Fruit fly (Drosophila melanogaster): ENCODE results near the gene ctrip.
A peak's percentile ranks its signal among the peaks of the same experiment; 100 is the strongest.

The ctrip gene

dm6 chr3R:4811936-4812534, at the start of gene ctrip, which contains the start of gene Hus1-like:
Gene ctrip (minus strand): TSS chr3R:4812096.
Gene Hus1-like (minus strand): TSS chr3R:4812096.
- TF ChIP-seq CG16813 (GFP tag; IDR thresholded peaks at IDR 0.05; ENCODE audit: partially characterized antibody) = peak; percentile 57; the same call in 2 of the 3 replicates
- peak; percentile 46 for TF ChIP-seq CG9932 (GFP tag; IDR thresholded peaks at IDR 0.05)
- peak; percentile 47; the same call in 1 of the 2 replicates for TF ChIP-seq CG6272 (GFP tag; IDR thresholded peaks at IDR 0.05)
- TF ChIP-seq chm (GFP tag; IDR thresholded peaks at IDR 0.05) = peak; percentile 66
- TF ChIP-seq ac (GFP tag; optimal IDR thresholded peaks at IDR 0.05) = peak; percentile 13
- no peak for TF ChIP-seq CG15601 (tag; optimal IDR thresholded peaks at IDR 0.05)
- TF ChIP-seq Lhr (GFP tag; optimal IDR thresholded peaks at IDR 0.05) = peak; percentile 18
- no peak for TF ChIP-seq CG11247 (GFP tag; IDR thresholded peaks at IDR 0.05)
- TF ChIP-seq Xbp1 (GFP tag; optimal IDR thresholded peaks at IDR 0.05) = peak; percentile 49
- peak; percentile 19 for TF ChIP-seq nerfin-1 (tag; optimal IDR thresholded peaks at IDR 0.05)
- no peak for TF ChIP-seq gcm2 (GFP tag; optimal IDR thresholded peaks at IDR 0.05)
- TF ChIP-seq CG11456 (GFP tag; IDR thresholded peaks at IDR 0.05) = peak; percentile 34; the same call in 1 of the 3 replicates
- peak; percentile 37 for TF ChIP-seq pfk (GFP tag; optimal IDR thresholded peaks at IDR 0.05)
- TF ChIP-seq Poxn (GFP tag; IDR thresholded peaks at IDR 0.05) = no peak
- TF ChIP-seq bbx (GFP tag; IDR thresholded peaks at IDR 0.05; ENCODE audit: partially characterized antibody) = peak; percentile 55; the same call in 1 of the 2 replicates
- 0 out of 2 replicates have a peak, but pooled peaks have one; percentile 28 for TF ChIP-seq NFAT (GFP tag; IDR thresholded peaks at IDR 0.05)
- TF ChIP-seq stwl (tag; optimal IDR thresholded peaks at IDR 0.05) = peak; percentile 53
- TF ChIP-seq slbo (GFP tag; IDR thresholded peaks at IDR 0.05) = 0 out of 2 replicates have a peak, but pooled peaks have one; percentile 36
- peak; percentile 60; the same call in 2 of the 3 replicates for TF ChIP-seq vnd (GFP tag; IDR thresholded peaks at IDR 0.05; ENCODE audit: partially characterized antibody)
- TF ChIP-seq az2 (GFP tag; optimal IDR thresholded peaks at IDR 0.05) = peak; percentile 0
- no peak for TF ChIP-seq CG12219 (GFP tag; optimal IDR thresholded peaks at IDR 0.05)
- TF ChIP-seq gem (tag; optimal IDR thresholded peaks at IDR 0.05) = peak; percentile 20
- TF ChIP-seq CG15514 (GFP tag; optimal IDR thresholded peaks at IDR 0.05) = peak; percentile 50
- peak; percentile 4 for TF ChIP-seq CrebB (tag; optimal IDR thresholded peaks at IDR 0.05)
- TF ChIP-seq sd (tag; optimal IDR thresholded peaks at IDR 0.05) = peak; percentile 38
- TF ChIP-seq Fer3 (tag; optimal IDR thresholded peaks at IDR 0.05) = no peak
- TF ChIP-seq B-H2 (GFP tag; optimal IDR thresholded peaks at IDR 0.05) = no peak
- TF ChIP-seq C15 (GFP tag; IDR thresholded peaks at IDR 0.05) = no peak
- 0 out of 2 replicates have a peak, but pooled peaks have one; percentile 16 for TF ChIP-seq CG3847 (GFP tag; IDR thresholded peaks at IDR 0.05)
- peak; percentile 3 for TF ChIP-seq CG7839 (tag; optimal IDR thresholded peaks at IDR 0.05)
- peak; percentile 4 for TF ChIP-seq dmrt99B (tag; optimal IDR thresholded peaks at IDR 0.05)
- TF ChIP-seq CG30020 (tag; optimal IDR thresholded peaks at IDR 0.05) = peak; percentile 95
- TF ChIP-seq CG7372 (GFP tag; IDR thresholded peaks at IDR 0.05) = no peak
- TF ChIP-seq CG9437 (GFP tag; optimal IDR thresholded peaks at IDR 0.05) = peak; percentile 29
- no peak for TF ChIP-seq CG14014 (GFP tag; IDR thresholded peaks at IDR 0.05)
- TF ChIP-seq sug (tag; optimal IDR thresholded peaks at IDR 0.05) = peak; percentile 20
- TF ChIP-seq CG10543 (GFP tag; optimal IDR thresholded peaks at IDR 0.05) = peak; percentile 2
- TF ChIP-seq Dfd (GFP tag; optimal IDR thresholded peaks at IDR 0.05) = peak in 1 of 2 experiments; percentile 14
- peak; percentile 93 for TF ChIP-seq CG17802 (tag; optimal IDR thresholded peaks at IDR 0.05)
- peak; percentile 19; the same call in 1 of the 3 replicates for TF ChIP-seq otp (GFP tag; IDR thresholded peaks at IDR 0.05)
- TF ChIP-seq org-1 (GFP tag; optimal IDR thresholded peaks at IDR 0.05) = no peak
- TF ChIP-seq ssp (GFP tag; IDR thresholded peaks at IDR 0.05) = peak; percentile 95
- peak; percentile 15 for TF ChIP-seq CG31365 (tag; optimal IDR thresholded peaks at IDR 0.05)
- TF ChIP-seq Bgb (GFP tag; IDR thresholded peaks at IDR 0.05; ENCODE audit: partially characterized antibody) = peak; percentile 56
- peak; percentile 83 for TF ChIP-seq row (GFP tag; IDR thresholded peaks at IDR 0.05)
- TF ChIP-seq CG17829 (tag; optimal IDR thresholded peaks at IDR 0.05) = peak; percentile 3
- TF ChIP-seq pzg (GFP tag; optimal IDR thresholded peaks at IDR 0.05) = peak; percentile 63
- TF ChIP-seq CG12155 (GFP tag; optimal IDR thresholded peaks at IDR 0.05) = peak; percentile 62
- peak; percentile 54 for TF ChIP-seq tna (GFP tag; IDR thresholded peaks at IDR 0.05; ENCODE audit: partially characterized antibody)
